Fruit fly (Drosophila melanogaster) whole organism, adult: ENCODE results near the gene CG1632.

Experiments used
- CG11617 ChIP-seq: fragments of 200-800 bp; sonication (Bioruptor generic); optimal IDR thresholded peaks from 2 replicates; lab custom pipeline; 2017; ENCODE audit warnings: mild to moderate bottlenecking, missing biosample characterization, missing genetic modification reagents, missing genetic modification characterization
- CG12768 ChIP-seq: fragments of 200-800 bp; sonication (Bioruptor generic); optimal IDR thresholded peaks from 2 replicates; lab custom pipeline; 2017; ENCODE audit warnings: missing biosample characterization, missing genetic modification characterization, mild to moderate bottlenecking, moderate library complexity, missing genetic modification reagents
- CG14711 ChIP-seq: fragments of 200-800 bp; sonication (Bioruptor generic); optimal IDR thresholded peaks from 2 replicates; lab custom pipeline; 2018; ENCODE audit warnings: missing biosample characterization, mild to moderate bottlenecking, missing genetic modification characterization, moderate library complexity
- CG1620 ChIP-seq: fragments of 200-800 bp; sonication (Bioruptor generic); optimal IDR thresholded peaks from 2 replicates; lab custom pipeline; 2016; ENCODE audit warnings: missing biosample characterization, missing genetic modification characterization
- CG33017 ChIP-seq: fragments of 200-800 bp; sonication (Bioruptor generic); optimal IDR thresholded peaks from 2 replicates; lab custom pipeline; 2018; ENCODE audit warnings: missing biosample characterization, mild to moderate bottlenecking, missing genetic modification characterization, moderate library complexity
- CG5204 ChIP-seq: fragments of 200-800 bp; sonication (Bioruptor generic); optimal IDR thresholded peaks from 2 replicates; lab custom pipeline; 2016; ENCODE audit warnings: missing biosample characterization, missing genetic modification characterization
- CG7045 ChIP-seq: fragments of 200-800 bp; sonication (Bioruptor generic); optimal IDR thresholded peaks from 2 replicates; lab custom pipeline; 2017; ENCODE audit warnings: missing biosample characterization, mild to moderate bottlenecking, missing genetic modification characterization
- CG7101 ChIP-seq: fragments of 200-800 bp; sonication (Bioruptor generic); optimal IDR thresholded peaks from 2 replicates; lab custom pipeline; 2018; ENCODE audit warnings: missing biosample characterization, mild to moderate bottlenecking, missing genetic modification characterization, moderate library complexity
- Clk ChIP-seq: fragments of 200-800 bp; sonication (Bioruptor generic); optimal IDR thresholded peaks from 2 replicates; lab custom pipeline; 2017; ENCODE audit warnings: missing biosample characterization, missing genetic modification characterization
- Crg-1 ChIP-seq: fragments of 200-800 bp; sonication (Bioruptor generic); optimal IDR thresholded peaks from 2 replicates; lab custom pipeline; 2016; ENCODE audit warnings: missing biosample characterization, missing genetic modification characterization
- Hr96 ChIP-seq: fragments of 200-800 bp; sonication (Bioruptor generic); optimal IDR thresholded peaks from 2 replicates; lab custom pipeline; 2016; ENCODE audit warnings: missing biosample characterization, missing genetic modification characterization
- Mnt ChIP-seq: fragments of 200-800 bp; sonication (Bioruptor generic); optimal IDR thresholded peaks from 2 replicates; lab custom pipeline; 2016; ENCODE audit warnings: missing biosample characterization, mild to moderate bottlenecking, missing genetic modification characterization
- bab1 ChIP-seq: fragments of 200-800 bp; sonication (Bioruptor generic); optimal IDR thresholded peaks from 3 replicates; lab custom pipeline; 2019; ENCODE audit warnings: missing biosample characterization, mild to moderate bottlenecking, missing genetic modification characterization, moderate library complexity
- cic ChIP-seq: fragments of 200-800 bp; sonication (Bioruptor generic); optimal IDR thresholded peaks from 2 replicates; lab custom pipeline; 2017; ENCODE audit warnings: missing biosample characterization, mild to moderate bottlenecking, missing genetic modification characterization, moderate library complexity
- cnc ChIP-seq, 2 experiments: fragments of >200 bp; optimal IDR thresholded peaks; 2 replicates each; lab custom pipeline; 2017
- kay ChIP-seq: fragments of 200-800 bp; sonication (Bioruptor generic); peaks from one replicate; lab custom pipeline; 2016; ENCODE audit warnings: missing biosample characterization, missing genetic modification characterization, borderline replicate concordance
- ovo ChIP-seq: fragments of 200-800 bp; sonication (Bioruptor generic); optimal IDR thresholded peaks from 2 replicates; lab custom pipeline; 2016; ENCODE audit warnings: missing biosample characterization, missing genetic modification characterization
- pad ChIP-seq: fragments of 200-800 bp; sonication (Bioruptor generic); optimal IDR thresholded peaks from 3 replicates; lab custom pipeline; 2017; ENCODE audit warnings: missing biosample characterization, missing genetic modification characterization, mild to moderate bottlenecking, moderate library complexity, missing genetic modification reagents
- tj ChIP-seq: fragments of 200-800 bp; sonication (Bioruptor generic); optimal IDR thresholded peaks from 3 replicates; lab custom pipeline; 2017; ENCODE audit warnings: missing biosample characterization, mild to moderate bottlenecking, missing genetic modification characterization, moderate library complexity
- toe ChIP-seq: fragments of 200-800 bp; sonication (Bioruptor generic); optimal IDR thresholded peaks from 2 replicates; lab custom pipeline; 2016; ENCODE audit warnings: missing biosample characterization, missing genetic modification characterization

CG1632 gene

dm6 chrX:8229918-8230699 lies 22.4 kb upstream of the CG1632 start:
- TF ChIP-seq bab1 (GFP tag; lab: Kevin White, UChicago) (peak; percentile 14), CG11617 (GFP tag; lab: Kevin White, UChicago) (peak; percentile 2), CG7101 (tag; lab: Kevin White, UChicago) (peak; percentile 31), pad (GFP tag; lab: Kevin White, UChicago) (peak; percentile 83), Hr96 (GFP tag; lab: Kevin White, UChicago) (peak; percentile 27), tj (GFP tag; lab: Kevin White, UChicago) (peak; percentile 83), CG1620 (GFP tag; lab: Kevin White, UChicago) (peak; percentile 11), cic (GFP tag; lab: Kevin White, UChicago) (peak; percentile 7), Mnt (GFP tag; lab: Kevin White, UChicago) (no peak), CG7045 (GFP tag; lab: Kevin White, UChicago) (no peak), Crg-1 (GFP tag; lab: Kevin White, UChicago) (peak; percentile 62), toe (GFP tag; lab: Kevin White, UChicago) (no peak), CG12768 (GFP tag; lab: Kevin White, UChicago) (peak; percentile 16), kay (GFP tag; lab: Kevin White, UChicago) (no peak), ovo (GFP tag; lab: Kevin White, UChicago) (peak; percentile 17)

- TF ChIP-seq CG7101 (tag; lab: Kevin White, UChicago) (peak; percentile 19), CG33017 (no peak), tj (GFP tag; lab: Kevin White, UChicago) (peak; percentile 91), bab1 (GFP tag; lab: Kevin White, UChicago) (peak; percentile 16), CG11617 (GFP tag; lab: Kevin White, UChicago) (peak; percentile 50), cic (GFP tag; lab: Kevin White, UChicago) (no peak)
Observed at dm6 chrX:8231241-8232028, 21.0 kb upstream of the CG1632 start.

dm6 chrX:8233167-8233566 lies 19.3 kb upstream of the CG1632 start:
- peak; percentile 2 for TF ChIP-seq toe (GFP tag; lab: Kevin White, UChicago)
- TF ChIP-seq CG12768 (GFP tag; lab: Kevin White, UChicago), result no peak
- TF ChIP-seq CG5204, result peak; percentile 33
- peak; percentile 26 for TF ChIP-seq pad (GFP tag; lab: Kevin White, UChicago)
- TF ChIP-seq cnc (optimal IDR thresholded peaks at IDR 0.05; lab: Kevin White, UChicago), result no peak
- TF ChIP-seq cic (GFP tag; lab: Kevin White, UChicago), result peak; percentile 49
- no peak for TF ChIP-seq Crg-1 (GFP tag; lab: Kevin White, UChicago)
- TF ChIP-seq CG33017, result peak; percentile 14
- peak; percentile 86 for TF ChIP-seq kay (GFP tag; lab: Kevin White, UChicago)
- TF ChIP-seq CG7045 (GFP tag; lab: Kevin White, UChicago), result peak; percentile 48
- peak; percentile 52 for TF ChIP-seq CG7101 (tag; lab: Kevin White, UChicago)
- TF ChIP-seq tj (GFP tag; lab: Kevin White, UChicago), result no peak
- peak; percentile 5 for TF ChIP-seq Clk (GFP tag; lab: Kevin White, UChicago)
- TF ChIP-seq bab1 (GFP tag; lab: Kevin White, UChicago), result no peak
- peak; percentile 29 for TF ChIP-seq CG14711 (tag; lab: Kevin White, UChicago)
- peak; percentile 32 for TF ChIP-seq Mnt (GFP tag; lab: Kevin White, UChicago)
- TF ChIP-seq CG11617 (GFP tag; lab: Kevin White, UChicago), result peak; percentile 9

- TF ChIP-seq ovo (GFP tag; lab: Kevin White, UChicago) (no peak), tj (GFP tag; lab: Kevin White, UChicago) (peak; percentile 100), toe (GFP tag; lab: Kevin White, UChicago) (no peak)
Observed at dm6 chrX:8233915-8234565, 18.4 kb upstream of the CG1632 start.

- TF ChIP-seq cnc (optimal IDR thresholded peaks at IDR 0.05; lab: Kevin White, UChicago), result no peak
- peak; percentile 51 for TF ChIP-seq bab1 (GFP tag; lab: Kevin White, UChicago)
- TF ChIP-seq CG7101 (tag; lab: Kevin White, UChicago), result no peak
- TF ChIP-seq Crg-1 (GFP tag; lab: Kevin White, UChicago), result no peak
Observed at dm6 chrX:8240431-8240830, 12.0 kb upstream of the CG1632 start, which contains the start of gene CG2147. Gene CG2147, plus strand, starts transcription at chrX:8240684.

dm6 chrX:8242298-8242697 lies 10.2 kb upstream of the CG1632 start, which contains the start of gene Trxr1:
Gene Trxr1, plus strand, starts transcription at chrX:8242528.
- TF ChIP-seq tj (GFP tag; lab: Kevin White, UChicago), result peak; percentile 46
- peak; percentile 20 for TF ChIP-seq CG33017
- peak; percentile 4 for TF ChIP-seq cic (GFP tag; lab: Kevin White, UChicago)
- peak; percentile 47 for TF ChIP-seq CG11617 (GFP tag; lab: Kevin White, UChicago)
- peak; percentile 24 for TF ChIP-seq CG7101 (tag; lab: Kevin White, UChicago)
- no peak for TF ChIP-seq cnc (optimal IDR thresholded peaks at IDR 0.05; lab: Kevin White, UChicago)
- no peak for TF ChIP-seq CG1620 (GFP tag; lab: Kevin White, UChicago)
- no peak for TF ChIP-seq CG12768 (GFP tag; lab: Kevin White, UChicago)
- peak; percentile 30 for TF ChIP-seq pad (GFP tag; lab: Kevin White, UChicago)
- TF ChIP-seq bab1 (GFP tag; lab: Kevin White, UChicago), result peak; percentile 75
- TF ChIP-seq ovo (GFP tag; lab: Kevin White, UChicago), result peak; percentile 22
- TF ChIP-seq CG5204, result no peak
- TF ChIP-seq Mnt (GFP tag; lab: Kevin White, UChicago), result peak; percentile 63
- TF ChIP-seq Clk (GFP tag; lab: Kevin White, UChicago), result no peak
- TF ChIP-seq CG14711 (tag; lab: Kevin White, UChicago), result peak; percentile 19
